Worm (Caenorhabditis elegans): ENCODE data around the gene hst-2.
A peak's percentile ranks its signal among the peaks of the same experiment; 100 is the strongest.

hst-2 gene

ce11 chrX:11250983-11251382 is 44.0 kb upstream of the hst-2 start:
- TF ChIP-seq ces-1 (GFP tag; optimal IDR thresholded peaks at IDR 0.05): no peak
- no peak for TF ChIP-seq elt-1 (tag; optimal IDR thresholded peaks at IDR 0.05; ENCODE audit: borderline replicate concordance, insufficient read depth)
- no peak for TF ChIP-seq sem-2 (GFP tag; optimal IDR thresholded peaks at IDR 0.05)
- TF ChIP-seq nhr-76 (tag; optimal IDR thresholded peaks at IDR 0.05): no peak
- TF ChIP-seq unc-62 (GFP tag; optimal IDR thresholded peaks at IDR 0.05): no peak
- TF ChIP-seq mep-1 (tag; optimal IDR thresholded peaks at IDR 0.05): no peak
- TF ChIP-seq ceh-43 (GFP tag; optimal IDR thresholded peaks at IDR 0.05): no peak

- no peak for TF ChIP-seq unc-120 (tag; optimal IDR thresholded peaks at IDR 0.05; ENCODE audit: poor library complexity, severe bottlenecking)
- no peak for TF ChIP-seq ceh-39 (tag; optimal IDR thresholded peaks at IDR 0.05)
- TF ChIP-seq ceh-83 (GFP tag; optimal IDR thresholded peaks at IDR 0.05): no peak
- TF ChIP-seq hlh-1 (tag; optimal IDR thresholded peaks at IDR 0.05): no peak
- no peak for TF ChIP-seq cnd-1 (tag; optimal IDR thresholded peaks at IDR 0.05)
Measured at ce11 chrX:11249392-11249791, 42.4 kb upstream of the hst-2 start.

DNA sequence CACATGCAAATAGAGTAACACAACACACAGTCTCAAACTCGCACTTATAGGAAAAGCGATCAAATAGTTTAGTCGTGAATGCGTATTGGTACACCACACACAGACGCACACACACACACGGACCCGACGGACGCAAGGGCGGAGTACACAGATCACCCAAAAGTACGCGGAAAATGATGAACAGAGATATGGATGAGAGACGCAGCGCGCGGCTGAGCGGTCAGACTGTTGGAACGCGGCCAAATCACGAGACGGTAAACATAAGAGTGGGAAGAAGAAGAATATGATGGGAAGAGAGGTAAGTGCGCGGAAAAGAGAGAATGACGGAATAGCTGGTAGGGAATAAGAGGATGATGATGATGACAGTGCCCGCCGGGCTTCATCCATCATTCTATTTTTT is 41.1 kb upstream of the hst-2 start:
- TF ChIP-seq sptf-1 (tag; optimal IDR thresholded peaks at IDR 0.05): peak; percentile 53
- TF ChIP-seq ham-2 (GFP tag; optimal IDR thresholded peaks at IDR 0.05): peak; percentile 73
- no peak for TF ChIP-seq tbx-8 (GFP tag; optimal IDR thresholded peaks at IDR 0.05)
- no peak for TF ChIP-seq unc-120 (tag; optimal IDR thresholded peaks at IDR 0.05; ENCODE audit: poor library complexity, severe bottlenecking)
- peak; percentile 59 for TF ChIP-seq M03D4.4 (tag; optimal IDR thresholded peaks at IDR 0.05)
- TF ChIP-seq pha-4 (tag; optimal IDR thresholded peaks at IDR 0.05): peak; percentile 82
- TF ChIP-seq mls-2 (tag; optimal IDR thresholded peaks at IDR 0.05): peak; percentile 40
- peak; percentile 71 for TF ChIP-seq drap-1 (GFP tag; optimal IDR thresholded peaks at IDR 0.05)
- TF ChIP-seq nhr-2 (tag; optimal IDR thresholded peaks at IDR 0.05): no peak
- peak; percentile 32 for TF ChIP-seq hlh-1 (tag; optimal IDR thresholded peaks at IDR 0.05)
- peak; percentile 24 for TF ChIP-seq unc-62 (GFP tag; optimal IDR thresholded peaks at IDR 0.05)

DNA sequence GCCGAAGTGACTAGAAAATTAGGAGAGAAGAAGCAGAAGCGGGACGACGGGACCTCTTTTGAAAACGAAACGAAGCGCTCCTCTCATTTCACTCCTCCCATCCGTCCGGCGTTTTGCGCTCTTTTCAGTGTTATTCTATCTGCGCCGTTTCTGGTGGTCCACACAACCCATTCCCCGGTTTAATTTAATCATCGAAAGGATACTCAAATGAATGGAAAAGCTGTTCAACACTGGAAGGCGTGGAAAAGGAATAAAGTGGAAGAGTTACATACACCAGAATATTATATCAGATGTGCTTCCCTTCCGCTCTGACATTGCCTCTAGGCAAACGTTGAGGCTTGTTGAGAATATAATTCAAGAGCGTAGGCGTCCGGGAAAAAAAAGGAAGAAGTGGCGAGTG is 38.1 kb upstream of the hst-2 start:
- TF ChIP-seq ces-1 (GFP tag; optimal IDR thresholded peaks at IDR 0.05) (peak; percentile 76), lin-32 (GFP tag; optimal IDR thresholded peaks at IDR 0.05) (no peak)

ce11 chrX:11243604-11244003 is 36.6 kb upstream of the hst-2 start:
- TF ChIP-seq lin-32 (GFP tag; optimal IDR thresholded peaks at IDR 0.05) (no peak), zip-8 (tag; optimal IDR thresholded peaks at IDR 0.05) (no peak), unc-62 (GFP tag; optimal IDR thresholded peaks at IDR 0.05) (no peak), ham-2 (GFP tag; optimal IDR thresholded peaks at IDR 0.05) (no peak), bed-3 (GFP tag; optimal IDR thresholded peaks at IDR 0.05) (no peak), mab-5 (tag; optimal IDR thresholded peaks at IDR 0.05) (no peak), sptf-1 (tag; optimal IDR thresholded peaks at IDR 0.05) (no peak), elt-3 (tag; optimal IDR thresholded peaks at IDR 0.05) (no peak), flh-1 (GFP tag; optimal IDR thresholded peaks at IDR 0.05) (no peak), snpc-4 (tag; optimal IDR thresholded peaks at IDR 0.05) (no peak)

- no peak for TF ChIP-seq nhr-237 (tag; optimal IDR thresholded peaks at IDR 0.05)
- TF ChIP-seq mls-2 (tag; optimal IDR thresholded peaks at IDR 0.05): no peak
- TF ChIP-seq lin-32 (GFP tag; optimal IDR thresholded peaks at IDR 0.05): no peak
- no peak for TF ChIP-seq ceh-43 (GFP tag; optimal IDR thresholded peaks at IDR 0.05)
- TF ChIP-seq unc-39 (tag; optimal IDR thresholded peaks at IDR 0.05): no peak
- TF ChIP-seq flh-1 (GFP tag; optimal IDR thresholded peaks at IDR 0.05): no peak
Measured at ce11 chrX:11241479-11241878, 34.5 kb upstream of the hst-2 start.

ce11 chrX:11240585-11241115 is 33.7 kb upstream of the hst-2 start, which contains the start of gene C34F6.10:
TSS of gene C34F6.10 (minus strand) at chrX:11240635.
- TF ChIP-seq nhr-12 (tag; optimal IDR thresholded peaks at IDR 0.05): no peak
- no peak for TF ChIP-seq ztf-11 (tag; optimal IDR thresholded peaks at IDR 0.05)
- TF ChIP-seq ces-1 (GFP tag; optimal IDR thresholded peaks at IDR 0.05): no peak
- no peak for TF ChIP-seq M03D4.4 (tag; optimal IDR thresholded peaks at IDR 0.05)
- TF ChIP-seq ceh-39 (tag; optimal IDR thresholded peaks at IDR 0.05): no peak
- no peak for TF ChIP-seq unc-120 (tag; optimal IDR thresholded peaks at IDR 0.05; ENCODE audit: poor library complexity, severe bottlenecking)
- TF ChIP-seq cnd-1 (tag; optimal IDR thresholded peaks at IDR 0.05): no peak
- TF ChIP-seq pha-4 (tag; optimal IDR thresholded peaks at IDR 0.05): no peak
- no peak for TF ChIP-seq elt-1 (tag; optimal IDR thresholded peaks at IDR 0.05; ENCODE audit: borderline replicate concordance, insufficient read depth)

Data from whole organism, mixed stage, embryonic.